Fruit fly (Drosophila melanogaster): Measurements from ENCODE around the gene kumpel.

dm6 chr3R:25941310-25941709, 34.5 kb downstream of the kumpel start:
- TF ChIP-seq CG32121 (GFP tag; IDR thresholded peaks at IDR 0.05) (no peak), CG8301 (tag; optimal IDR thresholded peaks at IDR 0.05) (no peak), Snoo (tag; optimal IDR thresholded peaks at IDR 0.05) (no peak), CG34367 (tag; optimal IDR thresholded peaks at IDR 0.05) (no peak), EcR (GFP tag; optimal IDR thresholded peaks at IDR 0.05) (no peak), D1 (tag; optimal IDR thresholded peaks at IDR 0.05) (no peak), CG9948 (tag; optimal IDR thresholded peaks at IDR 0.05) (no peak), CG4496 (GFP tag; IDR thresholded peaks at IDR 0.05) (no peak), CG13204 (GFP tag; optimal IDR thresholded peaks at IDR 0.05) (no peak), gl (tag; optimal IDR thresholded peaks at IDR 0.05) (no peak)
